Fruit fly (Drosophila melanogaster): Measurements from ENCODE around the gene lmgA.

Gene lmgA

dm6 chr2L:8541469-8542233 is 13.2 kb upstream of the lmgA start, which contains the start of gene Sema1a (continued):
- TF ChIP-seq lola (GFP tag; optimal IDR thresholded peaks at IDR 0.05): peak in 1 of 3 experiments; percentile 39
- no peak; the same call in 2 of the 3 replicates for TF ChIP-seq ase (GFP tag; IDR thresholded peaks at IDR 0.05)
- TF ChIP-seq CG6254 (GFP tag; optimal IDR thresholded peaks at IDR 0.05): peak; percentile 58
- no peak for TF ChIP-seq yki (optimal IDR thresholded peaks at IDR 0.05)
- TF ChIP-seq CG10147 (GFP tag; optimal IDR thresholded peaks at IDR 0.05): peak; percentile 58
- peak; percentile 92 for TF ChIP-seq row (GFP tag; IDR thresholded peaks at IDR 0.05)
- no peak for TF ChIP-seq CG3838 (GFP tag; optimal IDR thresholded peaks at IDR 0.05)
- TF ChIP-seq Elba2 (GFP tag; optimal IDR thresholded peaks at IDR 0.05): peak; percentile 97
- peak; percentile 27 for TF ChIP-seq Nf-YC (tag; optimal IDR thresholded peaks at IDR 0.05)
- TF ChIP-seq pfk (GFP tag; optimal IDR thresholded peaks at IDR 0.05): peak; percentile 95
- TF ChIP-seq CG11723 (GFP tag; optimal IDR thresholded peaks at IDR 0.05): no peak
- TF ChIP-seq CG7372 (GFP tag; IDR thresholded peaks at IDR 0.05): peak; percentile 64
- TF ChIP-seq nau (GFP tag; optimal IDR thresholded peaks at IDR 0.05): peak; percentile 47
- TF ChIP-seq CoRest (tag; optimal IDR thresholded peaks at IDR 0.05): peak; percentile 87
- peak; percentile 76 for TF ChIP-seq Ssrp (tag; optimal IDR thresholded peaks at IDR 0.05)
- TF ChIP-seq CG12071 (GFP tag; optimal IDR thresholded peaks at IDR 0.05): peak; percentile 59
- peak; percentile 33 for TF ChIP-seq nerfin-1 (tag; optimal IDR thresholded peaks at IDR 0.05)
- TF ChIP-seq CkIIα-i1 (GFP tag; IDR thresholded peaks at IDR 0.05): no peak
- no peak for TF ChIP-seq h (optimal IDR thresholded peaks at IDR 0.05)
- TF ChIP-seq chinmo (GFP tag; IDR thresholded peaks at IDR 0.05; ENCODE audit: partially characterized antibody): peak; percentile 73; the same call in 2 of the 4 replicates
- TF ChIP-seq CG2199 (GFP tag; IDR thresholded peaks at IDR 0.05): peak; percentile 68; the same call in 2 of the 3 replicates
- peak; percentile 83 for TF ChIP-seq fd3F (GFP tag; optimal IDR thresholded peaks at IDR 0.05)
- no peak for TF ChIP-seq HLHmδ (GFP tag; optimal IDR thresholded peaks at IDR 0.05)
- peak; percentile 38 for TF ChIP-seq CG33557 (GFP tag; optimal IDR thresholded peaks at IDR 0.05)
- peak; percentile 62 for TF ChIP-seq cg (GFP tag; optimal IDR thresholded peaks at IDR 0.05)
- TF ChIP-seq gcm2 (GFP tag; optimal IDR thresholded peaks at IDR 0.05): peak; percentile 79
- peak; percentile 50 for TF ChIP-seq CG7556 (GFP tag; optimal IDR thresholded peaks at IDR 0.05)
- no peak for TF ChIP-seq Dp (GFP tag; optimal IDR thresholded peaks at IDR 0.05)
- peak; percentile 12 for TF ChIP-seq CG2875 (GFP tag; optimal IDR thresholded peaks at IDR 0.05)
- TF ChIP-seq wdn (GFP tag; IDR thresholded peaks at IDR 0.05): peak; percentile 69; the same call in 1 of the 2 replicates
- peak; percentile 74 for TF ChIP-seq CG1602 (GFP tag; optimal IDR thresholded peaks at IDR 0.05)
- TF ChIP-seq Ada2b (GFP tag; IDR thresholded peaks at IDR 0.05): peak; percentile 68
- TF ChIP-seq nerfin-2 (GFP tag; IDR thresholded peaks at IDR 0.05; ENCODE audit: partially characterized antibody): peak; percentile 80
- TF ChIP-seq az2 (GFP tag; optimal IDR thresholded peaks at IDR 0.05): peak; percentile 81
- TF ChIP-seq Hr78 (GFP tag; optimal IDR thresholded peaks at IDR 0.05): peak in 1 of 2 experiments; percentile 42
- TF ChIP-seq CG6854 (GFP tag; optimal IDR thresholded peaks at IDR 0.05): peak; percentile 59
- TF ChIP-seq unc-4 (GFP tag; IDR thresholded peaks at IDR 0.05; ENCODE audit: partially characterized antibody): peak; percentile 63
- TF ChIP-seq bcd (GFP tag; optimal IDR thresholded peaks at IDR 0.05): peak; percentile 61
- peak; percentile 74 for TF ChIP-seq Xrp1 (GFP tag; IDR thresholded peaks at IDR 0.05)
- TF ChIP-seq Vsx1 (GFP tag; optimal IDR thresholded peaks at IDR 0.05): no peak
- TF ChIP-seq CG5180 (GFP tag; optimal IDR thresholded peaks at IDR 0.05): no peak
- TF ChIP-seq pb (GFP tag; optimal IDR thresholded peaks at IDR 0.05): peak; percentile 5
- TF ChIP-seq bab2 (GFP tag; optimal IDR thresholded peaks at IDR 0.05): peak; percentile 15
- TF ChIP-seq Gsc (GFP tag; IDR thresholded peaks at IDR 0.05): no peak
- TF ChIP-seq sc (optimal IDR thresholded peaks at IDR 0.05): no peak
- TF ChIP-seq sc (GFP tag; optimal IDR thresholded peaks at IDR 0.05): no peak
- no peak for TF ChIP-seq btn (GFP tag; optimal IDR thresholded peaks at IDR 0.05)
- no peak; the same call in 2 of the 3 replicates for TF ChIP-seq otp (GFP tag; IDR thresholded peaks at IDR 0.05)
- no peak for TF ChIP-seq CG17802 (tag; optimal IDR thresholded peaks at IDR 0.05)
